Fruit fly (Drosophila melanogaster): ENCODE data around the gene AP-2sigma.

Gene AP-2sigma

dm6 chr3R:21223453-21224057 lies 46.3 kb downstream of the AP-2sigma start, which contains the start of the genes CG3337 and Nelf-A (continued):
- peak; percentile 56 for TF ChIP-seq CG16863 (GFP tag; optimal IDR thresholded peaks at IDR 0.05)
- TF ChIP-seq jing (GFP tag; optimal IDR thresholded peaks at IDR 0.05), result no peak
- TF ChIP-seq CG4404 (GFP tag; IDR thresholded peaks at IDR 0.05), result peak; percentile 56
- TF ChIP-seq wdn (GFP tag; IDR thresholded peaks at IDR 0.05), result no peak
- TF ChIP-seq Hr39 (optimal IDR thresholded peaks at IDR 0.05), result no peak
- TF ChIP-seq lov (optimal IDR thresholded peaks at IDR 0.05), result no peak
- 0 out of 3 replicates have a peak, but pooled peaks have one; percentile 52 for TF ChIP-seq lov (GFP tag; IDR thresholded peaks at IDR 0.05)
- peak; percentile 55 for TF ChIP-seq al (GFP tag; IDR thresholded peaks at IDR 0.05)
- peak; percentile 42 for TF ChIP-seq gcm2 (GFP tag; optimal IDR thresholded peaks at IDR 0.05)
- TF ChIP-seq CrebB (tag; optimal IDR thresholded peaks at IDR 0.05), result peak; percentile 53
- TF ChIP-seq unc-4 (GFP tag; IDR thresholded peaks at IDR 0.05; ENCODE audit: partially characterized antibody), result peak; percentile 82
- TF ChIP-seq CG3281 (GFP tag; optimal IDR thresholded peaks at IDR 0.05), result peak; percentile 51
- peak; percentile 89 for TF ChIP-seq gro (GFP tag; optimal IDR thresholded peaks at IDR 0.05)
- TF ChIP-seq Neu2 (GFP tag; optimal IDR thresholded peaks at IDR 0.05; ENCODE audit: borderline replicate concordance), result peak; percentile 22
- TF ChIP-seq pb (GFP tag; optimal IDR thresholded peaks at IDR 0.05), result peak; percentile 66
- no peak for TF ChIP-seq CG2678 (tag; optimal IDR thresholded peaks at IDR 0.05)
- peak; percentile 41; the same call in 1 of the 2 replicates for TF ChIP-seq CG8765 (GFP tag; IDR thresholded peaks at IDR 0.05)
- no peak for TF ChIP-seq slou (GFP tag; optimal IDR thresholded peaks at IDR 0.05)
- TF ChIP-seq Dip2 (GFP tag; IDR thresholded peaks at IDR 0.05), result no peak
- TF ChIP-seq sqz (GFP tag; optimal IDR thresholded peaks at IDR 0.05), result no peak
- TF ChIP-seq CG15011 (GFP tag; optimal IDR thresholded peaks at IDR 0.05), result no peak
- TF ChIP-seq CG9932 (GFP tag; IDR thresholded peaks at IDR 0.05), result peak; percentile 92
- peak; percentile 33 for TF ChIP-seq CG30431 (GFP tag; optimal IDR thresholded peaks at IDR 0.05)
- TF ChIP-seq Deaf1 (tag; optimal IDR thresholded peaks at IDR 0.05), result no peak
- no peak for TF ChIP-seq CG18599 (GFP tag; optimal IDR thresholded peaks at IDR 0.05)
- peak; percentile 82 for TF ChIP-seq p53 (GFP tag; optimal IDR thresholded peaks at IDR 0.05)
- no peak for TF ChIP-seq CG3726 (GFP tag; IDR thresholded peaks at IDR 0.05)
- peak; percentile 73 for TF ChIP-seq Lhr (GFP tag; optimal IDR thresholded peaks at IDR 0.05)
- TF ChIP-seq usp (GFP tag; optimal IDR thresholded peaks at IDR 0.05), result no peak
- TF ChIP-seq CG14860 (GFP tag; IDR thresholded peaks at IDR 0.05; ENCODE audit: partially characterized antibody), result peak; percentile 57
- no peak for TF ChIP-seq sr (GFP tag; IDR thresholded peaks at IDR 0.05)
- peak; percentile 68 for TF ChIP-seq nmo (GFP tag; optimal IDR thresholded peaks at IDR 0.05)
- TF ChIP-seq unpg (GFP tag; optimal IDR thresholded peaks at IDR 0.05), result peak; percentile 18
- TF ChIP-seq CHES-1-like (GFP tag; optimal IDR thresholded peaks at IDR 0.05), result peak; percentile 91
- TF ChIP-seq abd-A (tag; optimal IDR thresholded peaks at IDR 0.05), result no peak
- peak; percentile 77 for TF ChIP-seq Gug (GFP tag; IDR thresholded peaks at IDR 0.05)
- TF ChIP-seq zf30C (GFP tag; optimal IDR thresholded peaks at IDR 0.05), result no peak
- TF ChIP-seq lmd (GFP tag; IDR thresholded peaks at IDR 0.05), result peak; percentile 72; the same call in 1 of the 2 replicates
- TF ChIP-seq tgo (GFP tag; IDR thresholded peaks at IDR 0.05), result peak; percentile 63
- peak; percentile 80 for TF ChIP-seq inv (GFP tag; IDR thresholded peaks at IDR 0.05; ENCODE audit: partially characterized antibody)
- no peak for TF ChIP-seq danr (GFP tag; IDR thresholded peaks at IDR 0.05)
- TF ChIP-seq crp (GFP tag; optimal IDR thresholded peaks at IDR 0.05), result peak in 1 of 2 experiments; percentile 53
- TF ChIP-seq Ssrp (tag; optimal IDR thresholded peaks at IDR 0.05), result no peak
- TF ChIP-seq nerfin-1 (tag; optimal IDR thresholded peaks at IDR 0.05), result peak; percentile 56
- TF ChIP-seq fu2 (GFP tag; optimal IDR thresholded peaks at IDR 0.05), result peak; percentile 73
- no peak for TF ChIP-seq CG7556 (GFP tag; optimal IDR thresholded peaks at IDR 0.05)
- TF ChIP-seq trem (tag; optimal IDR thresholded peaks at IDR 0.05), result peak; percentile 75
- no peak for TF ChIP-seq Kr (GFP tag; optimal IDR thresholded peaks at IDR 0.05)
- TF ChIP-seq gt (GFP tag; IDR thresholded peaks at IDR 0.05), result no peak
- peak; percentile 40 for TF ChIP-seq Abd-B (GFP tag; optimal IDR thresholded peaks at IDR 0.05)
- peak; percentile 90 for TF ChIP-seq HLH54F (GFP tag; optimal IDR thresholded peaks at IDR 0.05)
